Worm (Caenorhabditis elegans) whole organism, L3 larva: Measurements from ENCODE around the gene ZC262.2.

Experiments used
- ama-1 ChIP-seq: fragments of 150-350 bp; optimal IDR thresholded peaks from 2 replicates; lab custom pipeline; 2018
- fkh-10 ChIP-seq: sonication (generic microtip); optimal IDR thresholded peaks from 2 replicates; lab custom pipeline; 2017; ENCODE audit warnings: missing biosample characterization, missing genetic modification reagents, missing genetic modification characterization
- hmg-11 ChIP-seq: sonication (generic microtip); optimal IDR thresholded peaks from 2 replicates; lab custom pipeline; 2016; ENCODE audit warnings: missing genetic modification characterization, missing compliant biosample characterization
- jun-1 ChIP-seq: fragments of 150-350 bp; optimal IDR thresholded peaks from 2 replicates; lab custom pipeline; 2014; ENCODE audit warnings: missing biosample characterization, missing genetic modification reagents, missing genetic modification characterization
- nhr-237 ChIP-seq: fragments of 150-350 bp; optimal IDR thresholded peaks from 2 replicates; lab custom pipeline; 2014; ENCODE audit warnings: missing biosample characterization, missing genetic modification characterization
- pha-4 ChIP-seq: fragments of 150-350 bp; optimal IDR thresholded peaks from 2 replicates; lab custom pipeline; 2014; ENCODE audit warnings: missing biosample characterization, missing genetic modification reagents, missing genetic modification characterization
- skn-1 ChIP-seq: fragments of 150-350 bp; optimal IDR thresholded peaks from 2 replicates; lab custom pipeline; 2014; ENCODE audit warnings: missing biosample characterization, missing genetic modification characterization
- snpc-4 ChIP-seq: fragments of 150-350 bp; optimal IDR thresholded peaks from 2 replicates; lab custom pipeline; 2014; ENCODE audit warnings: missing biosample characterization, missing genetic modification characterization

ce11 chrIII:8298216-8298920, 33.5 kb upstream of the ZC262.2 start:
- TF ChIP-seq snpc-4 (tag; lab: Kevin White, UChicago): no peak
- no peak for TF ChIP-seq jun-1
- no peak for TF ChIP-seq hmg-11 (tag; lab: Kevin White, UChicago)
- TF ChIP-seq skn-1: no peak
- TF ChIP-seq ama-1 (lab: Kevin White, UChicago): no peak
- TF ChIP-seq nhr-237 (tag; lab: Kevin White, UChicago): no peak
- no peak for TF ChIP-seq pha-4 (tag; lab: Kevin White, UChicago)
- no peak for TF ChIP-seq fkh-10 (GFP tag; lab: Kevin White, UChicago)
